Worm (Caenorhabditis elegans) whole organism, L1 larva: Measurements from ENCODE around the gene zyx-1.

ENCODE experiments used
- elt-2 ChIP-seq: sonication (generic microtip); optimal IDR thresholded peaks from 2 replicates; lab custom pipeline; 2016; ENCODE audit warnings: missing genetic modification characterization, mild to moderate bottlenecking, inconsistent platforms, missing compliant biosample characterization, missing genetic modification reagents
- lin-15B ChIP-seq: fragments of 150-350 bp; sonication (generic microtip); optimal IDR thresholded peaks from 3 replicates; lab custom pipeline; 2014; ENCODE audit warnings: missing biosample characterization, missing genetic modification characterization

DNA sequence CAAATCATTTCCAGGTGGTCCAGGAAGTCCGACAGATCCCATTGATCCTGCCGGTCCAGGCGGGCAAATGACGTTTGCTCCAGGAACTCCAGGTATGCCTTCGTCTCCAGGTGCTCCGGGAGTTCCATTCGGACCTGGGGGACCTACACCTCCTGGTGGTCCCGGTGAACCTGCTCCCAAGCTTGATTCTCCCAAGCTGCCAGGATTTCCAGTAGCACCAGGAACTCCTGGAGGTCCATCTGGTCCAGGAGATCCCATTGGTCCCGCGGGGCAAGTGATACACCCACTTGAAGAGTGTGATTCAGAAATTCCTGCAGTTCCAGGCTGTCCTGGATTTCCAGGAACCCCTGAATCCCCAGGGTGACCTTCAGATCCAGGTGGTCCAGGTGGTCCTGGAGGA is 39.6 kb downstream of the zyx-1 start:
- no peak for TF ChIP-seq lin-15B (tag; lab: Kevin White, UChicago)
- no peak for TF ChIP-seq elt-2 (tag; lab: Kevin White, UChicago)
